Worm (Caenorhabditis elegans): Measurements from ENCODE around the gene slc-36.2.

- no peak for TF ChIP-seq cog-1 (tag; optimal IDR thresholded peaks at IDR 0.05)
- TF ChIP-seq flt-1 (GFP tag; IDR thresholded peaks at IDR 0.05) = no peak
- no peak for TF ChIP-seq T22C8.4 (GFP tag; IDR thresholded peaks at IDR 0.05)
- no peak for TF ChIP-seq ztf-29 (GFP tag; IDR thresholded peaks at IDR 0.05)
- no peak for TF ChIP-seq ref-1 (GFP tag; conservative IDR thresholded peaks at IDR 0.05)
- no peak for TF ChIP-seq med-1 (GFP tag; optimal IDR thresholded peaks at IDR 0.05; ENCODE audit: insufficient read depth)
Measured at ce11 chrII:511968-512367, 10.4 kb upstream of the slc-36.2 start.
